Worm (Caenorhabditis elegans) whole organism, late embryonic: ENCODE results near the gene spe-36.

Experiments used
- C08G9.2 ChIP-seq: sonication (generic microtip); optimal IDR thresholded peaks from 2 replicates; lab custom pipeline; 2016; ENCODE audit warnings: mild to moderate bottlenecking, missing genetic modification characterization, moderate library complexity, missing compliant biosample characterization
- C38D4.7 ChIP-seq: fragments of 200-800 bp; sonication (Bioruptor generic); optimal IDR thresholded peaks from 2 replicates; lab custom pipeline; 2018; ENCODE audit warnings: mild to moderate bottlenecking, missing genetic modification characterization, moderate library complexity, missing compliant biosample characterization
- F13H6.1 ChIP-seq: sonication (generic microtip); optimal IDR thresholded peaks from 2 replicates; lab custom pipeline; 2016; ENCODE audit warnings: missing genetic modification characterization, missing compliant biosample characterization
- K09A11.1 ChIP-seq: sonication (generic microtip); optimal IDR thresholded peaks from 2 replicates; lab custom pipeline; 2017; ENCODE audit warnings: antibody characterized with exemption, mild to moderate bottlenecking, missing genetic modification characterization, missing compliant biosample characterization; ENCODE audit not compliant: insufficient read depth
- T23F11.4 ChIP-seq: fragments of 200-800 bp; sonication (Bioruptor generic); optimal IDR thresholded peaks from 2 replicates; lab custom pipeline; 2018; ENCODE audit warnings: mild to moderate bottlenecking, missing genetic modification characterization, missing compliant biosample characterization
- Y22D7AL.16 ChIP-seq: sonication (generic microtip); optimal IDR thresholded peaks from 2 replicates; lab custom pipeline; 2016; ENCODE audit warnings: missing genetic modification characterization, missing compliant biosample characterization
- ama-1 ChIP-seq: fragments of 150-350 bp; optimal IDR thresholded peaks from 2 replicates; lab custom pipeline; 2014
- ceh-14 ChIP-seq: sonication (generic microtip); optimal IDR thresholded peaks from 2 replicates; lab custom pipeline; 2016; ENCODE audit warnings: missing genotype, missing genetic modification characterization, missing compliant biosample characterization
- ceh-18 ChIP-seq: sonication (generic microtip); optimal IDR thresholded peaks from 2 replicates; lab custom pipeline; 2016; ENCODE audit warnings: missing genetic modification characterization, missing compliant biosample characterization
- ceh-19 ChIP-seq: fragments of 200-800 bp; sonication (Bioruptor generic); optimal IDR thresholded peaks from 2 replicates; lab custom pipeline; 2018; ENCODE audit warnings: mild to moderate bottlenecking, missing genetic modification characterization, missing compliant biosample characterization
- ceh-2 ChIP-seq: sonication (generic microtip); optimal IDR thresholded peaks from 2 replicates; lab custom pipeline; 2016; ENCODE audit warnings: missing genotype, missing genetic modification characterization, missing compliant biosample characterization
- ceh-22 ChIP-seq: sonication (generic microtip); optimal IDR thresholded peaks from 2 replicates; lab custom pipeline; 2017; ENCODE audit warnings: missing biosample characterization, missing genetic modification characterization
- ceh-31 ChIP-seq: sonication (generic microtip); optimal IDR thresholded peaks from 2 replicates; lab custom pipeline; 2016; ENCODE audit warnings: missing genetic modification characterization, missing compliant biosample characterization
- ceh-34 ChIP-seq: sonication (generic microtip); optimal IDR thresholded peaks from 2 replicates; lab custom pipeline; 2016; ENCODE audit warnings: mild to moderate bottlenecking, missing genetic modification characterization, missing compliant biosample characterization
- ceh-6 ChIP-seq: fragments of 200-800 bp; sonication (Bioruptor generic); optimal IDR thresholded peaks from 2 replicates; lab custom pipeline; 2018; ENCODE audit warnings: mild to moderate bottlenecking, missing genetic modification characterization, missing compliant biosample characterization
- ceh-9 ChIP-seq: sonication (generic microtip); optimal IDR thresholded peaks from 2 replicates; lab custom pipeline; 2016; ENCODE audit warnings: mild to moderate bottlenecking, missing genetic modification characterization, inconsistent platforms, missing compliant biosample characterization
- dmd-4 ChIP-seq: sonication (generic microtip); optimal IDR thresholded peaks from 2 replicates; lab custom pipeline; 2016; ENCODE audit warnings: borderline replicate concordance, missing genetic modification characterization, missing compliant biosample characterization
- elt-4 ChIP-seq: sonication (generic microtip); optimal IDR thresholded peaks from 2 replicates; lab custom pipeline; 2016; ENCODE audit warnings: missing genetic modification characterization, missing compliant biosample characterization
- fax-1 ChIP-seq: sonication (generic microtip); optimal IDR thresholded peaks from 2 replicates; lab custom pipeline; 2016; ENCODE audit warnings: missing genotype, missing genetic modification characterization, missing compliant biosample characterization
- fkh-10 ChIP-seq: fragments of 150-350 bp; optimal IDR thresholded peaks from 2 replicates; lab custom pipeline; 2014; ENCODE audit warnings: missing biosample characterization, missing genetic modification reagents, missing genetic modification characterization
- gmeb-2 ChIP-seq: sonication (generic microtip); optimal IDR thresholded peaks from 2 replicates; lab custom pipeline; 2016; ENCODE audit warnings: missing genetic modification characterization, inconsistent platforms, missing compliant biosample characterization
- hlh-15 ChIP-seq: sonication (generic microtip); optimal IDR thresholded peaks from 2 replicates; lab custom pipeline; 2016; ENCODE audit warnings: missing genetic modification characterization, missing compliant biosample characterization
- hlh-30 ChIP-seq: sonication (generic microtip); optimal IDR thresholded peaks from 2 replicates; lab custom pipeline; 2017; ENCODE audit warnings: antibody characterized with exemption, missing genetic modification characterization, missing compliant biosample characterization; ENCODE audit not compliant: insufficient read depth
- hlh-8 ChIP-seq: sonication (generic microtip); optimal IDR thresholded peaks from 2 replicates; lab custom pipeline; 2016; ENCODE audit warnings: missing genotype, missing genetic modification characterization, missing compliant biosample characterization
- lim-6 ChIP-seq: sonication (generic microtip); optimal IDR thresholded peaks from 2 replicates; lab custom pipeline; 2016; ENCODE audit warnings: missing genetic modification characterization, missing compliant biosample characterization
- lin-11 ChIP-seq: fragments of 200-800 bp; sonication (Bioruptor generic); optimal IDR thresholded peaks from 2 replicates; lab custom pipeline; 2018; ENCODE audit warnings: mild to moderate bottlenecking, missing genetic modification characterization, missing compliant biosample characterization
- madf-2 ChIP-seq: sonication (generic microtip); optimal IDR thresholded peaks from 2 replicates; lab custom pipeline; 2017; ENCODE audit warnings: missing genetic modification characterization, missing compliant biosample characterization
- mec-3 ChIP-seq: sonication (generic microtip); optimal IDR thresholded peaks from 2 replicates; lab custom pipeline; 2016; ENCODE audit warnings: borderline replicate concordance, missing genetic modification characterization, missing compliant biosample characterization
- nfya-1 ChIP-seq: sonication (generic microtip); optimal IDR thresholded peaks from 2 replicates; lab custom pipeline; 2017; ENCODE audit warnings: missing genetic modification characterization, mild to moderate bottlenecking, missing compliant biosample characterization, antibody characterized with exemption, moderate library complexity
- pag-3 ChIP-seq: sonication (generic microtip); optimal IDR thresholded peaks from 2 replicates; lab custom pipeline; 2016; ENCODE audit warnings: missing compliant biosample characterization, missing genetic modification characterization, borderline replicate concordance
- pat-9 ChIP-seq: fragments of 200-800 bp; sonication (Bioruptor generic); optimal IDR thresholded peaks from 2 replicates; lab custom pipeline; 2018; ENCODE audit warnings: mild to moderate bottlenecking, missing genetic modification characterization, moderate library complexity, missing compliant biosample characterization
- pha-4 ChIP-seq: fragments of 150-350 bp; optimal IDR thresholded peaks from 2 replicates; lab custom pipeline; 2018; ENCODE audit warnings: missing biosample characterization, missing genetic modification reagents, missing genetic modification characterization
- pqm-1 ChIP-seq: sonication (generic microtip); optimal IDR thresholded peaks from 2 replicates; lab custom pipeline; 2016; ENCODE audit warnings: missing genetic modification characterization, missing compliant biosample characterization
- pros-1 ChIP-seq: fragments of 150-350 bp; optimal IDR thresholded peaks from 2 replicates; lab custom pipeline; 2014; ENCODE audit warnings: missing biosample characterization, missing genetic modification reagents, missing genetic modification characterization
- ref-2 ChIP-seq: sonication (generic microtip); optimal IDR thresholded peaks from 2 replicates; lab custom pipeline; 2016; ENCODE audit warnings: missing genetic modification characterization, missing compliant biosample characterization
- sox-2 ChIP-seq: fragments of 200-800 bp; sonication (Bioruptor generic); IDR thresholded peaks from 2 replicates; pipeline ENCODE4 v1.3.6; 2022; ENCODE audit warnings: missing genetic modification reagents, missing genetic modification characterization, missing compliant biosample characterization
- sox-4 ChIP-seq: sonication (generic microtip); optimal IDR thresholded peaks from 2 replicates; lab custom pipeline; 2017; ENCODE audit warnings: mild to moderate bottlenecking, missing genetic modification characterization, inconsistent platforms, missing compliant biosample characterization
- syd-9 ChIP-seq: sonication (generic microtip); optimal IDR thresholded peaks from 2 replicates; lab custom pipeline; 2016; ENCODE audit warnings: mild to moderate bottlenecking, missing genetic modification characterization, moderate library complexity, missing compliant biosample characterization
- tbx-7 ChIP-seq: sonication (generic microtip); optimal IDR thresholded peaks from 2 replicates; lab custom pipeline; 2016; ENCODE audit warnings: missing genotype, missing genetic modification characterization, missing compliant biosample characterization
- unc-3 ChIP-seq, 2 experiments: fragments of 200-800 bp in 1 of 2; sonication (Bioruptor generic) in 1 of 2; sonication (generic microtip) in 1 of 2; conservative IDR thresholded peaks in 1 of 2; optimal IDR thresholded peaks in 1 of 2; 2 replicates each; pipeline versions ENCODE4 v1.3.6 to Lab custom; 2016 to 2022; ENCODE audit warnings: missing compliant biosample characterization in 2 of 2, missing genetic modification characterization in 2 of 2, missing genetic modification reagents in 1 of 2
- unc-55 ChIP-seq: sonication (generic microtip); optimal IDR thresholded peaks from 2 replicates; lab custom pipeline; 2017; ENCODE audit warnings: missing biosample characterization, missing genetic modification reagents, missing genetic modification characterization
- zip-5 ChIP-seq: sonication (generic microtip); optimal IDR thresholded peaks from 2 replicates; lab custom pipeline; 2016; ENCODE audit warnings: missing genetic modification characterization, missing compliant biosample characterization
- ztf-16 ChIP-seq: sonication (generic microtip); optimal IDR thresholded peaks from 2 replicates; lab custom pipeline; 2017; ENCODE audit warnings: missing genetic modification characterization, missing compliant biosample characterization

Gene spe-36

DNA sequence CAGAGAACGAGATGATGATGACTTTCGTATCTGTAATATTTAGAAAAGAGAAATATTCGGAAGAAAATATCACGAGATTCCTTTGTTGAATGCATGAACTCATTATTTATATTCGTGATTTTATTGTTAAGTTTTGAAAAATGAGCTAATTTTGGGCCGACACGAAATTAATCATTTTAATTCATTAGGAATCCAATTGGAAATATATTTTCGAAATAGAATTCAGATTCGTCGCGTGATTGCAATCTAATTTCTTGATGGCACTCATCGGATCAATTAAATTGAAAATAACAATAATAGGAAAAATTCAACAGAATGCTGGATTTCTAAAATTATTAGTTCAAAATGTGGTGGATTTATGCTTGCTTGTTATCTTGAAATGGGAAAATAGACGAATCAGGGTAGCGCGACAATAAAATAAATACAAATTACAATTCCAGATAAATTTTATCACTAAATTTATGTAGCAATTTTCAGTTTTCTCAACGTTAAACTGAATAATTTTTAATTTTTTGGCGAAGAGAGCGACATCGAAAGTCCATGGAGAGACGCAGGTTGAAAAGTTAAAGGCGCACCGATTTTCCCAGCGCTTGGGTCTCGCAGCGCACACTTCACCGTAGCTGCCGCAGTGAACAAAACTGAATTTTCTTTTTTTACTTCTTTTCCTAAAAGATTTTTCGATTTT is 9.8 kb upstream of the spe-36 start (continued):
- peak; percentile 24 for TF ChIP-seq ceh-31 (tag; lab: Kevin White, UChicago)
- TF ChIP-seq elt-4 (tag; lab: Kevin White, UChicago), result no peak
- TF ChIP-seq ceh-6 (GFP tag; lab: Kevin White, UChicago), result no peak
- no peak for TF ChIP-seq unc-3 (GFP tag; conservative IDR thresholded peaks at IDR 0.05; lab: Robert Waterston, UW)
- no peak for TF ChIP-seq unc-3 (tag; optimal IDR thresholded peaks at IDR 0.05; lab: Kevin White, UChicago)
- TF ChIP-seq zip-5, result no peak
- peak; percentile 23 for TF ChIP-seq ceh-18 (tag; lab: Kevin White, UChicago)
- TF ChIP-seq ama-1 (lab: Kevin White, UChicago), result peak; percentile 37
- TF ChIP-seq syd-9, result no peak
- TF ChIP-seq C08G9.2, result no peak
- TF ChIP-seq Y22D7AL.16 (tag; lab: Kevin White, UChicago), result no peak
- TF ChIP-seq pat-9 (tag; lab: Kevin White, UChicago), result peak; percentile 8
- TF ChIP-seq pha-4 (tag; lab: Kevin White, UChicago), result no peak
- TF ChIP-seq nfya-1 (tag; lab: Kevin White, UChicago), result peak; percentile 67

DNA sequence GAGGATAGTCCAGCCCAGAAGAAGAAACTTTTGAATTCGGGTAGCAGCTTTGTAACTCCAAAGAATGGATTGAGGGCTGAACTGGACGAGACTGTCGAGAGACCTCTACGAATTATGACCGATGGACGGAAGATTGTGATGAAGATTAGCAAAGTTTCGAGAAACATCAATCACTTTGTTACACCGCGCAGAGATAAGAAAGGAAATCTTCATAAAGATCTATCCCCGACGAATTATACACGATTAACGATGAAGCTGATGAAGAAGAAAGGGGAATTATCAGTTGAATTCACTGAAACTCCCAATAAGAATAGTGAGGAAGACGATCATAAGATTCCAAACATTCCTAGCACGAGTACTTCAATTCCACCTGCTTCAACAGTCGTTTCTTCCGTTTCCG is 7.7 kb upstream of the spe-36 start:
- TF ChIP-seq pat-9 (tag; lab: Kevin White, UChicago) (no peak), C38D4.7 (no peak), ceh-34 (tag; lab: Kevin White, UChicago) (no peak), unc-55 (GFP tag; lab: Kevin White, UChicago) (no peak), ama-1 (lab: Kevin White, UChicago) (no peak), tbx-7 (tag; lab: Kevin White, UChicago) (no peak), pha-4 (tag; lab: Kevin White, UChicago) (no peak)
- TF ChIP-seq, all 69 proteins: peak for 0

DNA sequence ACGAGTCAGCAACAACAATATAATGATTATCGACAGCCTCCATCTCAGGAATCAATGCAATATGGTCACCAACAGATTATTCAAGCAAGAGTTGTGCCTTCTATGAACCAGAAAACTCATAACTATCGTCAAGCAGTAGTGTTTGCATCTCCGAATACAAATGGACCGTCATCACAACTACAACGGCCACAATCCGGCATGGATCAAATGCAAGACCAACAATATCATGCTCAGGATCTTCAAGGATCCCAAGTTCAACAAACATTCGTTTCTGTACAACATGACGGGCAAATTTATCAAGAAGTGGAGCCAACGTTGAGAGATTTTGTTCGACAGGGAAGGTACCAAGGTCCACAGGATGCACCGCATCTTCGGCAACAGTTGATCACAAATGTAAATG is 5.0 kb upstream of the spe-36 start:
- no peak for TF ChIP-seq fkh-10
- TF ChIP-seq ama-1 (lab: Kevin White, UChicago), result no peak
- TF ChIP-seq ref-2 (tag; lab: Kevin White, UChicago), result no peak
- TF ChIP-seq ztf-16 (tag; lab: Kevin White, UChicago), result no peak
- TF ChIP-seq mec-3 (tag; lab: Kevin White, UChicago), result no peak
- no peak for TF ChIP-seq sox-4 (tag; lab: Kevin White, UChicago)

DNA sequence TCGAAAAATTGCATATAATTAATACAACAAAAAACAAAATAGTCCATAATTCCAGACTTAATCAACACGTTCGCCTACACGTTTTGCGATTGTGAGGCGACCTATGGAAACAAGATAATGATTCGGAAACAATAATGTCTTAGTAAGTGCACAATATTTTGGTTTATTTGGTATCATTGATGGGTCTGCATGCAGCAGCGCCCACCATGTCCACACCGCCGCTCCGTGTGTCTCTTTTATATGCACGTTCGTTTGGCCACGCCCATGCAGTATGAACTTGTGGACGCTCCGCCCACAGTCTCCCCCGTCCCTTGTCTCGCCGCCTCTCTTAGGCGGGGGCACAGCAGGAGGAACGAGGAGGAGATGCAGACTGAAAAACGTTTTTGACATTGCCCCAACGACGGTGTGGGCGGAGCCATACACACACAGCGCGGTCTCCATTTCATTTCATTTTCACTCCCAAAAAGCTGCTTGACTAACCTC is 2.2 kb upstream of the spe-36 start, which contains the start of gene mig-38:
TSS of gene mig-38 (plus strand) at position 54 of the 483 bp plus-strand sequence.
- no peak for TF ChIP-seq lin-11 (tag; lab: Kevin White, UChicago)
- TF ChIP-seq ceh-9 (tag; lab: Kevin White, UChicago), result no peak
- no peak for TF ChIP-seq T23F11.4 (GFP tag; lab: Kevin White, UChicago)
- no peak for TF ChIP-seq hlh-30 (tag; lab: Kevin White, UChicago)
- no peak for TF ChIP-seq pros-1 (tag; lab: Kevin White, UChicago)
- TF ChIP-seq dmd-4 (tag; lab: Kevin White, UChicago), result peak; percentile 61
- TF ChIP-seq elt-4 (tag; lab: Kevin White, UChicago), result peak; percentile 26
- TF ChIP-seq gmeb-2 (tag; lab: Kevin White, UChicago), result no peak
- no peak for TF ChIP-seq tbx-7 (tag; lab: Kevin White, UChicago)
- TF ChIP-seq K09A11.1 (tag; lab: Kevin White, UChicago), result no peak
- peak; percentile 84 for TF ChIP-seq ama-1 (lab: Kevin White, UChicago)
- TF ChIP-seq pat-9 (tag; lab: Kevin White, UChicago), result no peak
- TF ChIP-seq ceh-22 (tag; lab: Kevin White, UChicago), result no peak
- peak; percentile 24 for TF ChIP-seq fax-1 (tag; lab: Kevin White, UChicago)
- peak; percentile 21 for TF ChIP-seq ceh-2 (tag; lab: Kevin White, UChicago)
- TF ChIP-seq F13H6.1, result peak; percentile 4
- TF ChIP-seq zip-5, result no peak
- TF ChIP-seq ceh-19, result no peak
- TF ChIP-seq hlh-15 (tag; lab: Kevin White, UChicago), result no peak
- no peak for TF ChIP-seq madf-2
- TF ChIP-seq syd-9, result peak; percentile 44
- no peak for TF ChIP-seq C38D4.7
- no peak for TF ChIP-seq lim-6 (tag; lab: Kevin White, UChicago)
- TF ChIP-seq ceh-14, result peak; percentile 70
- TF ChIP-seq hlh-8 (tag; lab: Kevin White, UChicago), result no peak
- no peak for TF ChIP-seq pqm-1 (tag; lab: Kevin White, UChicago)
- TF ChIP-seq pag-3, result no peak
- no peak for TF ChIP-seq sox-2
- TF ChIP-seq ceh-18 (tag; lab: Kevin White, UChicago), result peak; percentile 57
- TF ChIP-seq ceh-31 (tag; lab: Kevin White, UChicago), result peak; percentile 25
